Worm (Caenorhabditis elegans): ENCODE data around the gene chil-3.

The chil-3 gene

ce11 chrII:9826946-9827345 lies 34.3 kb downstream of the chil-3 start:
- TF ChIP-seq tbx-37 (GFP tag; conservative IDR thresholded peaks at IDR 0.05) (no peak), pes-1 (GFP tag; IDR thresholded peaks at IDR 0.05) (no peak), hnd-1 (tag; optimal IDR thresholded peaks at IDR 0.05) (no peak), ama-1 (optimal IDR thresholded peaks at IDR 0.05) (no peak), ceh-13 (GFP tag; optimal IDR thresholded peaks at IDR 0.05) (no peak), ceh-36 (tag; optimal IDR thresholded peaks at IDR 0.05) (no peak), sea-1 (GFP tag; conservative IDR thresholded peaks at IDR 0.05) (no peak), F13C5.2 (tag; optimal IDR thresholded peaks at IDR 0.05) (no peak), tbx-11 (GFP tag; IDR thresholded peaks at IDR 0.05) (no peak)

Measured in whole organism, early embryonic.